Worm (Caenorhabditis elegans) whole organism, L2 larva: ENCODE measurements around the gene Y53C12A.7.

Experiments
- F13H6.1 ChIP-seq: sonication (generic microtip); optimal IDR thresholded peaks from 2 replicates; lab custom pipeline; 2016; ENCODE audit warnings: missing genetic modification characterization, missing compliant biosample characterization
- ZK546.5 ChIP-seq: sonication (generic microtip); optimal IDR thresholded peaks from 2 replicates; lab custom pipeline; 2017; ENCODE audit warnings: missing biosample characterization, missing genetic modification characterization
- blmp-1 ChIP-seq: sonication (generic microtip); optimal IDR thresholded peaks from 2 replicates; lab custom pipeline; 2017; ENCODE audit warnings: missing genetic modification characterization, mild to moderate bottlenecking, missing compliant biosample characterization, antibody characterized with exemption, moderate library complexity; ENCODE audit not compliant: insufficient read depth
- egl-27 ChIP-seq: sonication (generic microtip); optimal IDR thresholded peaks from 3 replicates; lab custom pipeline; 2017; ENCODE audit warnings: missing biosample characterization, missing genetic modification reagents, missing genetic modification characterization
- elt-1 ChIP-seq: fragments of 150-350 bp; optimal IDR thresholded peaks from 2 replicates; lab custom pipeline; 2014; ENCODE audit warnings: missing biosample characterization, missing genetic modification characterization
- nhr-77 ChIP-seq: fragments of 150-350 bp; optimal IDR thresholded peaks from 2 replicates; lab custom pipeline; 2014; ENCODE audit warnings: missing biosample characterization, missing genetic modification characterization
- snpc-4 ChIP-seq: fragments of 150-350 bp; optimal IDR thresholded peaks from 2 replicates; lab custom pipeline; 2014; ENCODE audit warnings: missing biosample characterization, missing genetic modification characterization
- ztf-4 ChIP-seq: fragments of 150-350 bp; optimal IDR thresholded peaks from 2 replicates; lab custom pipeline; 2014; ENCODE audit warnings: missing biosample characterization, missing genetic modification characterization

- TF ChIP-seq elt-1 (tag; lab: Kevin White, UChicago) (no peak), blmp-1 (tag; lab: Kevin White, UChicago) (no peak), egl-27 (tag; lab: Kevin White, UChicago) (no peak), ZK546.5 (no peak), ztf-4 (tag; lab: Kevin White, UChicago) (no peak), nhr-77 (tag; lab: Kevin White, UChicago) (no peak), F13H6.1 (tag; lab: Kevin White, UChicago) (no peak), snpc-4 (no peak)
Observed at ce11 chrII:9662160-9662559, 38.2 kb upstream of the Y53C12A.7 start.
